Fruit fly (Drosophila melanogaster) whole organism, wandering third instar larva: Measurements from ENCODE around the gene Kdm3.

Experiments used
- Abd-B ChIP-seq: fragments of >200 bp; optimal IDR thresholded peaks from 2 replicates; lab custom pipeline; 2017; ENCODE audit warnings: missing biosample characterization, missing genetic modification characterization
- CG32264 ChIP-seq: fragments of 200-800 bp; sonication (Bioruptor generic); optimal IDR thresholded peaks from 2 replicates; lab custom pipeline; 2016; ENCODE audit warnings: missing biosample characterization, missing genetic modification characterization
- CG9705 ChIP-seq: fragments of 200-800 bp; sonication (Bioruptor generic); optimal IDR thresholded peaks from 2 replicates; lab custom pipeline; 2018; ENCODE audit warnings: missing biosample characterization, mild to moderate bottlenecking, missing genetic modification characterization
- CrebA ChIP-seq: fragments of 200-800 bp; sonication (Bioruptor generic); optimal IDR thresholded peaks from 2 replicates; lab custom pipeline; 2016; ENCODE audit warnings: missing biosample characterization, mild to moderate bottlenecking, missing genetic modification characterization, borderline replicate concordance
- Dfd ChIP-seq: fragments of >200 bp; optimal IDR thresholded peaks from 2 replicates; lab custom pipeline; 2017; ENCODE audit warnings: missing biosample characterization, missing genetic modification characterization
- Dif ChIP-seq: fragments of 200-275, 200-300 bp; sonication (Bioruptor generic); optimal IDR thresholded peaks from 2 replicates; lab custom pipeline; 2018; ENCODE audit warnings: missing biosample characterization, missing genetic modification characterization; ENCODE audit not compliant: partially characterized antibody
- GATAd ChIP-seq: sonication (Bioruptor generic); optimal IDR thresholded peaks from 2 replicates; lab custom pipeline; 2016; ENCODE audit warnings: missing biosample characterization, missing genetic modification characterization
- HLH106 ChIP-seq: fragments of 200-800 bp; optimal IDR thresholded peaks from 3 replicates; lab custom pipeline; 2019; ENCODE audit warnings: missing biosample characterization, mild to moderate bottlenecking, missing genetic modification characterization, moderate library complexity
- Hnf4 ChIP-seq: fragments of 200-800 bp; sonication (Bioruptor generic); optimal IDR thresholded peaks from 2 replicates; lab custom pipeline; 2016; ENCODE audit warnings: missing biosample characterization, mild to moderate bottlenecking, missing genetic modification characterization
- Hr78 ChIP-seq: fragments of >200 bp; optimal IDR thresholded peaks from 2 replicates; lab custom pipeline; 2017; ENCODE audit warnings: missing biosample characterization, missing genetic modification characterization
- Hr83 ChIP-seq: fragments of 200-300 bp; sonication (Bioruptor generic); optimal IDR thresholded peaks from 2 replicates; lab custom pipeline; 2016; ENCODE audit warnings: missing biosample characterization, mild to moderate bottlenecking, missing genetic modification characterization, moderate library complexity; ENCODE audit not compliant: poor library complexity, severe bottlenecking
- Jra ChIP-seq: sonication (Bioruptor generic); optimal IDR thresholded peaks from 2 replicates; lab custom pipeline; 2016; ENCODE audit warnings: missing biosample characterization, missing genetic modification characterization
- Mio ChIP-seq: sonication (Bioruptor generic); optimal IDR thresholded peaks from 2 replicates; lab custom pipeline; 2016; ENCODE audit warnings: missing biosample characterization, missing genetic modification characterization
- Myc ChIP-seq: fragments of >200 bp; optimal IDR thresholded peaks from 2 replicates; lab custom pipeline; 2017
- N ChIP-seq: fragments of >200 bp; optimal IDR thresholded peaks from 2 replicates; lab custom pipeline; 2018; ENCODE audit warnings: missing biosample characterization, missing external identifiers, missing genetic modification characterization
- OdsH ChIP-seq: fragments of 200-800 bp; sonication (Bioruptor generic); optimal IDR thresholded peaks from 2 replicates; lab custom pipeline; 2016; ENCODE audit warnings: missing biosample characterization, mild to moderate bottlenecking, missing genetic modification characterization
- Rel ChIP-seq, 2 experiments: fragments of 200-800 bp; sonication (Bioruptor generic) in 1 of 2; optimal IDR thresholded peaks; 2 replicates in 1 of 2; 3 replicates in 1 of 2; lab custom pipeline; 2016 to 2019; ENCODE audit warnings: mild to moderate bottlenecking in 2 of 2, missing biosample characterization in 2 of 2, missing genetic modification characterization in 2 of 2, moderate library complexity in 1 of 2
- Sp1 ChIP-seq: fragments of 200-800 bp; sonication (Bioruptor generic); optimal IDR thresholded peaks from 3 replicates; lab custom pipeline; 2019; ENCODE audit warnings: missing biosample characterization, mild to moderate bottlenecking, missing genetic modification characterization, moderate library complexity
- Vsx2 ChIP-seq: fragments of 200-300, 225-300 bp; sonication (Bioruptor generic); optimal IDR thresholded peaks from 2 replicates; lab custom pipeline; 2018; ENCODE audit warnings: missing biosample characterization, missing genetic modification characterization; ENCODE audit not compliant: partially characterized antibody
- br ChIP-seq: fragments of 200-800 bp; sonication (Bioruptor generic); optimal IDR thresholded peaks from 2 replicates; lab custom pipeline; 2016; ENCODE audit warnings: missing biosample characterization, missing genetic modification characterization
- brk ChIP-seq: fragments of 200-800 bp; sonication (Bioruptor generic); optimal IDR thresholded peaks from 2 replicates; lab custom pipeline; 2016; ENCODE audit warnings: missing biosample characterization, mild to moderate bottlenecking, missing genetic modification characterization
- dl ChIP-seq, 2 experiments: fragments of 175-275, 200-275 bp in 1 of 2; fragments of 200-275 bp in 1 of 2; sonication (Bioruptor generic); optimal IDR thresholded peaks; lab custom pipeline; 2018; ENCODE audit warnings: mild to moderate bottlenecking in 2 of 2, missing biosample characterization in 2 of 2, missing genetic modification characterization in 2 of 2, moderate library complexity in 2 of 2; ENCODE audit not compliant: partially characterized antibody in 2 of 2, insufficient read depth in 1 of 2
- dmrt93B ChIP-seq: fragments of 200-800 bp; sonication (Bioruptor generic); optimal IDR thresholded peaks from 2 replicates; lab custom pipeline; 2018; ENCODE audit warnings: missing biosample characterization, mild to moderate bottlenecking, missing genetic modification characterization
- dsf ChIP-seq: sonication (Bioruptor generic); optimal IDR thresholded peaks from 2 replicates; lab custom pipeline; 2016; ENCODE audit warnings: missing biosample characterization, missing genetic modification characterization, borderline replicate concordance
- ey ChIP-seq: fragments of 200-800 bp; sonication (Bioruptor generic); optimal IDR thresholded peaks from 2 replicates; lab custom pipeline; 2016; ENCODE audit warnings: missing biosample characterization, missing genetic modification characterization
- foxo ChIP-seq, 2 experiments: fragments of 200-800 bp; sonication (Bioruptor generic); optimal IDR thresholded peaks; 2 replicates in 1 of 2; 3 replicates in 1 of 2; lab custom pipeline; 2016 to 2017; ENCODE audit warnings: missing biosample characterization in 2 of 2, missing genetic modification characterization in 2 of 2
- fru ChIP-seq: fragments of 200-800 bp; sonication (Bioruptor generic); optimal IDR thresholded peaks from 3 replicates; lab custom pipeline; 2016; ENCODE audit warnings: missing biosample characterization, mild to moderate bottlenecking, missing genetic modification characterization
- h ChIP-seq: fragments of 200-800 bp; sonication (Bioruptor generic); optimal IDR thresholded peaks from 3 replicates; lab custom pipeline; 2016; ENCODE audit warnings: missing biosample characterization, mild to moderate bottlenecking, missing genetic modification characterization
- jim ChIP-seq: fragments of 175-275, 200-325 bp; sonication (Bioruptor generic); optimal IDR thresholded peaks from 2 replicates; lab custom pipeline; 2016; ENCODE audit warnings: missing biosample characterization, mild to moderate bottlenecking, missing genetic modification characterization
- lola ChIP-seq: fragments of >200 bp; optimal IDR thresholded peaks from 2 replicates; lab custom pipeline; 2017; ENCODE audit warnings: missing biosample characterization, missing genetic modification characterization
- pan ChIP-seq: fragments of >200 bp; optimal IDR thresholded peaks from 2 replicates; lab custom pipeline; 2017
- psq ChIP-seq: fragments of 200-800 bp; sonication (Bioruptor generic); optimal IDR thresholded peaks from 3 replicates; lab custom pipeline; 2017; ENCODE audit warnings: missing biosample characterization, mild to moderate bottlenecking, missing genetic modification characterization, moderate library complexity
- rgr ChIP-seq: fragments of 200-800 bp; sonication (Bioruptor generic); optimal IDR thresholded peaks from 3 replicates; lab custom pipeline; 2016; ENCODE audit warnings: missing biosample characterization, mild to moderate bottlenecking, missing genetic modification characterization
- sage ChIP-seq: fragments of 200-800 bp; sonication (Bioruptor generic); optimal IDR thresholded peaks from 2 replicates; lab custom pipeline; 2016; ENCODE audit warnings: missing biosample characterization, mild to moderate bottlenecking, missing genetic modification characterization
- sv ChIP-seq: fragments of 200-800 bp; sonication (Bioruptor generic); optimal IDR thresholded peaks from 3 replicates; lab custom pipeline; 2016; ENCODE audit warnings: missing biosample characterization, missing genetic modification characterization
- tai ChIP-seq: sonication (Bioruptor generic); optimal IDR thresholded peaks from 2 replicates; lab custom pipeline; 2016; ENCODE audit warnings: missing biosample characterization, missing genetic modification characterization
- usp ChIP-seq: fragments of >200 bp; optimal IDR thresholded peaks from 2 replicates; lab custom pipeline; 2017; ENCODE audit warnings: missing biosample characterization, missing genetic modification characterization
- woc ChIP-seq: sonication (Bioruptor generic); optimal IDR thresholded peaks from 2 replicates; lab custom pipeline; 2016; ENCODE audit warnings: missing biosample characterization, mild to moderate bottlenecking, missing genetic modification characterization

Kdm3 gene

DNA sequence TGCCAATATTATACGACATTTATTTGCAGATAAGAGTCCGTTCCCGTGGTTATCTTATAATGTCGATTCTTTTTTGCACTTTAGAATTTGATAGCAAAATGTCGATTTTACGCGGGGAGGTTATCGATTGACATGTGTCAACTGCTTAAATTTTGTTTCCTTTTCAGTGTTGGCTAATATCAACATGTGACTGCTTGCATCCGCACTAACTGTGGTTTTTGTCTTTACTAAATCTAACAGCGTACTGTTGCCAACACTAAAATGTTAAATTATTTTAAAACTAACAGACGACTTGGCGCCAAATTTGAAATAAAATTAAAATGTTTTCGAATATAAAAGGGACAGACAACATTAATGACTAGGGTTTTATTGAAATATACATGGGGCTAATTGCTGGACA lies 19.1 kb upstream of the Kdm3 start:
- no peak for TF ChIP-seq Abd-B (GFP tag; lab: Kevin White, UChicago)
- TF ChIP-seq Rel (GFP tag; optimal IDR thresholded peaks at IDR 0.05; lab: Kevin White, UChicago) = no peak
- TF ChIP-seq Rel (tag; optimal IDR thresholded peaks at IDR 0.05; lab: Kevin White, UChicago) = peak; percentile 49
- peak in 1 of 2 experiments; percentile 86 for TF ChIP-seq foxo (GFP tag; optimal IDR thresholded peaks at IDR 0.05; lab: Kevin White, UChicago)
- TF ChIP-seq Vsx2 (GFP tag; lab: Kevin White, UChicago) = no peak
- peak; percentile 71 for TF ChIP-seq rgr (GFP tag; lab: Kevin White, UChicago)
- no peak for TF ChIP-seq GATAd (GFP tag; lab: Kevin White, UChicago)
- TF ChIP-seq Sp1 (GFP tag; lab: Kevin White, UChicago) = peak; percentile 41
- TF ChIP-seq dl (GFP tag; optimal IDR thresholded peaks at IDR 0.05; lab: Kevin White, UChicago; ENCODE audit: insufficient read depth in 1 of 2, partially characterized antibody in 2 of 2) = no peak
- peak; percentile 60 for TF ChIP-seq sv (GFP tag; lab: Kevin White, UChicago)
- peak; percentile 77 for TF ChIP-seq br (GFP tag; lab: Kevin White, UChicago)
- TF ChIP-seq fru = peak; percentile 55
- TF ChIP-seq lola (GFP tag; lab: Kevin White, UChicago) = no peak
- TF ChIP-seq brk (GFP tag; lab: Kevin White, UChicago) = peak; percentile 72
- no peak for TF ChIP-seq Mio (GFP tag; lab: Kevin White, UChicago)
- peak; percentile 74 for TF ChIP-seq Myc (lab: Kevin White, UChicago)
- TF ChIP-seq Jra (GFP tag; lab: Kevin White, UChicago) = peak; percentile 75
- TF ChIP-seq CG9705 (GFP tag; lab: Kevin White, UChicago) = peak; percentile 63
- peak; percentile 75 for TF ChIP-seq HLH106 (tag; lab: Kevin White, UChicago)
- TF ChIP-seq CrebA = peak; percentile 82
- no peak for TF ChIP-seq usp (GFP tag; lab: Kevin White, UChicago)
- TF ChIP-seq dsf (GFP tag; lab: Kevin White, UChicago) = peak; percentile 41
- no peak for TF ChIP-seq Dfd (GFP tag; lab: Kevin White, UChicago)
- peak; percentile 8 for TF ChIP-seq N (GFP tag; lab: Kevin White, UChicago)
- TF ChIP-seq jim (GFP tag; lab: Kevin White, UChicago) = no peak
- TF ChIP-seq sage = peak; percentile 56
- TF ChIP-seq ey (GFP tag; lab: Kevin White, UChicago) = peak; percentile 68
- peak; percentile 84 for TF ChIP-seq tai (GFP tag; lab: Kevin White, UChicago)
- peak; percentile 18 for TF ChIP-seq woc (GFP tag; lab: Kevin White, UChicago)
- TF ChIP-seq Hr83 = peak; percentile 78
- peak; percentile 49 for TF ChIP-seq OdsH (GFP tag; lab: Kevin White, UChicago)
- peak; percentile 28 for TF ChIP-seq dmrt93B (GFP tag; lab: Kevin White, UChicago)
- no peak for TF ChIP-seq Dif (GFP tag; lab: Kevin White, UChicago)
- peak; percentile 90 for TF ChIP-seq Hnf4 (GFP tag; lab: Kevin White, UChicago)
- TF ChIP-seq h (GFP tag; lab: Kevin White, UChicago) = peak; percentile 78
- no peak for TF ChIP-seq pan
- TF ChIP-seq psq (GFP tag; lab: Kevin White, UChicago) = peak; percentile 42
- peak; percentile 42 for TF ChIP-seq CG32264 (GFP tag; lab: Kevin White, UChicago)
- no peak for TF ChIP-seq Hr78 (GFP tag; lab: Kevin White, UChicago)

DNA sequence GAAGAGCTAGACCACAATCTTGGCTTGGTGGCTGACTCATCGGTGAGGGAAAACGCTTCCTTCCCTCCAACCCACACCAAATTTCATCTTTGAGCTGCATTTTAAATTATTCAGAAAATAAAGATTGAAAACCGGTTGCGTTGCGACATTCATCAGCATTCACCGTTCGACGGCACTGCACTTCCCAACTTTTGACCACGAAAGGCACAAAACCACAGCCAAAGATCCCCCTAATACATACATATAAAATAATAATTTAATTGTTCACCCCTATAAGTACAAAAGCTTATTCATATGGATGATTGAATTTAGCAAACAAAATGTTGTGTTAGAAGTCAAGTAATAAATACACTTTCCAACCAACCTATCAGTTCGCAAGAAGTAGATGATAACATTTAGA lies 16.6 kb upstream of the Kdm3 start:
- no peak for TF ChIP-seq sv (GFP tag; lab: Kevin White, UChicago)
- no peak for TF ChIP-seq Rel (GFP tag; optimal IDR thresholded peaks at IDR 0.05; lab: Kevin White, UChicago)
- TF ChIP-seq Rel (tag; optimal IDR thresholded peaks at IDR 0.05; lab: Kevin White, UChicago) = no peak
- no peak for TF ChIP-seq jim (GFP tag; lab: Kevin White, UChicago)
